Fruit fly (Drosophila melanogaster): ENCODE measurements around the gene CG15429.

DNA sequence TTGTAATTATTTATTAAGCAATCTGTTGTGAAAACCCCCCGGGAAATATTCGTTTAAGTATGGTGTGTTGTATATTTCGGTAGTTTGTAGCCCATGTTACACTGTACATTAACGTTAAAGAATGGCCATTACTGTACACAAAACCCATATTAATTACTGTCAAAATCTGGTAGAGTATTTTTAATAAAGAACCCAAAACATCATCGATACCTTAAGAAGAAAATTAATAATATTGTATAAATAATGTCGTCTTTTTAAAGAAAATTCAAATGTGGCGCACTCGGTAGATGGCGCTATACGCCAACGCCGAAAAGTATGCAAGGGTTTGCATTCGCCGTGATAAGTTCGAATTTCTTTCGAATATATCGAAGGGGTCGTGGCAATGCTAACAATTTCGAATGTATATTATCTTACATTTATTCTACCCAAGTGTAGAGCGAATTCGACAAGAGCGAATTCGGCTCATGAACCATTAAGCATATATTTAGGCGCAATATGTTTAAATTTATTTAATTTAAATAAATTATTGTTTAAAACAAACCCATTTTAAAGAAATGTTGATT, 7.1 kb upstream of the CG15429 start:
- TF ChIP-seq psq (optimal IDR thresholded peaks at IDR 0.05) (no peak), usp (GFP tag; optimal IDR thresholded peaks at IDR 0.05) (no peak), Dll (optimal IDR thresholded peaks at IDR 0.05) (no peak), EcR (GFP tag; optimal IDR thresholded peaks at IDR 0.05) (no peak)
